Fruit fly (Drosophila melanogaster): ENCODE results near the gene eIF4E1.
A peak's percentile ranks its signal among the peaks of the same experiment; 100 is the strongest.

eIF4E1 gene

DNA sequence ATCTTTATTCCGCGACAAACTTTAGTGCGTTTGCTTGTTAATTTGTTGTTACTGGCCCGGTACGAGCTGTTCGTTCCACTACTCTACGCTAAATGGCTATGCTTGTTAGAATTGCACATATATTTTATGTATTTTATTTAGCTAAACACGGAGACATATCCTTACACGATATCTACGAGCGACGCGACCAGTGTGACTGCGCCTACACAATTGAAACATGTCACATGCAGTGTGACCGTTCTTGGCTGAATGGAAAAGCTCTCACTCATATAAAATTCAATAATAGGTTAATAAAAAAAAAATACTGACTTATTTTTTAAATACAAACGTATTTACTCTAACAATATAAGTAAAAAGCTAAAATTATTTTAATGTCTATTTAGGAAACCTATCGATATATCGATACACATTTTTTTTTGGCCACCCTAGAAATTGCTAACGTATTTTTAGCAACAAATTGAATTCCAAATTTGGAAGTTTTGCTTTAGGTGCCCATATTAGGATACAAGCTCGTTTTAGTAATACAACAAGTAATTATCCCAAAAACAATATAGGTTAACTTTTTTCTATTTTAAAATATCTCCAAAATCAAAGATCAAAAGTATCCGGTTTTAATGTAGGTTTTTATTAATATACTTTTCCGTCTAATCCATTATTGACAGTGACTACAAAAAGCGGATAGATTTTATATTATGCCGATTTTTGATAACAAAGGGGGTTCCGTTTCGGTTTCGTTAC, 3.1 kb downstream of the eIF4E1 start, which contains the start of gene CG4080 (continued):
- TF ChIP-seq hkb (optimal IDR thresholded peaks at IDR 0.05) (peak; percentile 6), hkb (GFP tag; IDR thresholded peaks at IDR 0.05) (0 out of 2 replicates have a peak, but pooled peaks have one; percentile 19), Dll (GFP tag; IDR thresholded peaks at IDR 0.05; ENCODE audit: partially characterized antibody) (peak; percentile 89), CG1832 (GFP tag; optimal IDR thresholded peaks at IDR 0.05) (no peak), CG1603 (tag; optimal IDR thresholded peaks at IDR 0.05) (peak; percentile 55), CG3065 (GFP tag; optimal IDR thresholded peaks at IDR 0.05) (no peak), hbn (GFP tag; IDR thresholded peaks at IDR 0.05; ENCODE audit: partially characterized antibody) (peak; percentile 75), Neu2 (GFP tag; optimal IDR thresholded peaks at IDR 0.05; ENCODE audit: borderline replicate concordance) (no peak), onecut (GFP tag; IDR thresholded peaks at IDR 0.05) (no peak), CG10321 (GFP tag; IDR thresholded peaks at IDR 0.05) (no peak), CG14014 (GFP tag; IDR thresholded peaks at IDR 0.05) (peak; percentile 47; the same call in 1 of the 2 replicates), CG11560 (tag; IDR thresholded peaks at IDR 0.05) (no peak), CG8478 (optimal IDR thresholded peaks at IDR 0.05) (no peak), Nf-YC (tag; optimal IDR thresholded peaks at IDR 0.05) (peak; percentile 44), croc (GFP tag; conservative IDR thresholded peaks at IDR 0.05) (no peak), sima (GFP tag; optimal IDR thresholded peaks at IDR 0.05) (no peak), Asciz (GFP tag; optimal IDR thresholded peaks at IDR 0.05) (no peak), CG15514 (GFP tag; optimal IDR thresholded peaks at IDR 0.05) (peak; percentile 67), disco-r (GFP tag; optimal IDR thresholded peaks at IDR 0.05) (peak; percentile 8), CG6654 (GFP tag; optimal IDR thresholded peaks at IDR 0.05) (no peak), unc-4 (GFP tag; IDR thresholded peaks at IDR 0.05; ENCODE audit: partially characterized antibody) (peak; percentile 88), CrebB (tag; optimal IDR thresholded peaks at IDR 0.05) (no peak), cwo (GFP tag; optimal IDR thresholded peaks at IDR 0.05) (no peak), Elba2 (GFP tag; optimal IDR thresholded peaks at IDR 0.05) (no peak), dm (GFP tag; optimal IDR thresholded peaks at IDR 0.05) (no peak), CG3407 (GFP tag; optimal IDR thresholded peaks at IDR 0.05) (no peak), CG17802 (tag; optimal IDR thresholded peaks at IDR 0.05) (no peak), wek (GFP tag; optimal IDR thresholded peaks at IDR 0.05) (peak; percentile 10), mirr (GFP tag; optimal IDR thresholded peaks at IDR 0.05) (no peak), CG3995 (GFP tag; optimal IDR thresholded peaks at IDR 0.05) (no peak), ems (GFP tag; optimal IDR thresholded peaks at IDR 0.05) (peak; percentile 35), CG10209 (GFP tag; optimal IDR thresholded peaks at IDR 0.05) (no peak), D19A (tag; optimal IDR thresholded peaks at IDR 0.05) (no peak), CG8281 (tag; optimal IDR thresholded peaks at IDR 0.05) (no peak), CG12071 (GFP tag; optimal IDR thresholded peaks at IDR 0.05) (no peak), CG1602 (GFP tag; optimal IDR thresholded peaks at IDR 0.05) (no peak), dysf (GFP tag; IDR thresholded peaks at IDR 0.05) (no peak), Fer1 (GFP tag; optimal IDR thresholded peaks at IDR 0.05) (peak; percentile 19), Hey (tag; optimal IDR thresholded peaks at IDR 0.05) (no peak), BtbVII (GFP tag; optimal IDR thresholded peaks at IDR 0.05) (no peak), CG11696 (GFP tag; IDR thresholded peaks at IDR 0.05) (no peak), H15 (GFP tag; IDR thresholded peaks at IDR 0.05) (no peak), CG30020 (tag; optimal IDR thresholded peaks at IDR 0.05) (peak; percentile 60), Adf1 (GFP tag; IDR thresholded peaks at IDR 0.05) (no peak), D19B (GFP tag; optimal IDR thresholded peaks at IDR 0.05) (no peak), trh (GFP tag; optimal IDR thresholded peaks at IDR 0.05) (no peak), wdn (GFP tag; IDR thresholded peaks at IDR 0.05) (no peak), chif (GFP tag; optimal IDR thresholded peaks at IDR 0.05) (peak in 1 of 2 experiments; percentile 34), CG12155 (GFP tag; optimal IDR thresholded peaks at IDR 0.05) (peak; percentile 49), ara (GFP tag; IDR thresholded peaks at IDR 0.05) (no peak), CG9215 (GFP tag; IDR thresholded peaks at IDR 0.05) (no peak)
